Fruit fly (Drosophila melanogaster) whole organism, embryonic: Measurements from ENCODE around the gene Epp.
A peak's percentile ranks its signal among the peaks of the same experiment; 100 is the strongest.

ENCODE experiments used
- BEAF-32 ChIP-seq: fragments of 200-800 bp; sonication (Bioruptor generic); optimal IDR thresholded peaks from 3 replicates; lab custom pipeline; 2017; ENCODE audit warnings: missing biosample characterization, missing genetic modification characterization, mild to moderate bottlenecking, moderate library complexity, missing genetic modification reagents
- Bdp1 ChIP-seq: fragments of 200-800 bp; sonication (Bioruptor generic); optimal IDR thresholded peaks from 3 replicates; lab custom pipeline; 2016; ENCODE audit warnings: missing biosample characterization, missing genetic modification characterization
- CG11695 ChIP-seq: fragments of 200-800 bp; sonication (Bioruptor generic); IDR thresholded peaks from 3 replicates; pipeline ENCODE4 v1.3.6; 2022; ENCODE audit warnings: missing biosample characterization, missing genetic modification characterization
- CG11723 ChIP-seq: fragments of 200-800 bp; sonication (Bioruptor generic); optimal IDR thresholded peaks from 2 replicates; lab custom pipeline; 2017; ENCODE audit warnings: missing biosample characterization, mild to moderate bottlenecking, missing genetic modification characterization
- CG12391 ChIP-seq: fragments of 200-800 bp; sonication (Bioruptor generic); optimal IDR thresholded peaks from 3 replicates; lab custom pipeline; 2018; ENCODE audit warnings: missing biosample characterization, mild to moderate bottlenecking, missing genetic modification characterization, moderate library complexity
- CG14965 ChIP-seq: fragments of 200-800 bp; sonication (Bioruptor generic); optimal IDR thresholded peaks from 2 replicates; lab custom pipeline; 2016; ENCODE audit warnings: missing biosample characterization, missing genetic modification characterization, borderline replicate concordance
- CG15479 ChIP-seq: fragments of 200-800 bp; sonication (Bioruptor generic); optimal IDR thresholded peaks from 3 replicates; lab custom pipeline; 2019; ENCODE audit warnings: missing biosample characterization, mild to moderate bottlenecking, missing genetic modification characterization, moderate library complexity
- CG1647 ChIP-seq: fragments of 200-800 bp; sonication (Bioruptor generic); optimal IDR thresholded peaks from 3 replicates; lab custom pipeline; 2016; ENCODE audit warnings: missing biosample characterization, missing genetic modification characterization
- CG17186 ChIP-seq: fragments of 200-800 bp; sonication (Bioruptor generic); optimal IDR thresholded peaks from 3 replicates; lab custom pipeline; 2017; ENCODE audit warnings: missing biosample characterization, missing genetic modification reagents, missing genetic modification characterization
- CG17829 ChIP-seq: fragments of 200-800 bp; optimal IDR thresholded peaks from 2 replicates; lab custom pipeline; 2019; ENCODE audit warnings: missing biosample characterization, mild to moderate bottlenecking, missing genetic modification characterization, moderate library complexity
- CG1832 ChIP-seq: fragments of 200-800 bp; sonication (Bioruptor generic); optimal IDR thresholded peaks from 2 replicates; lab custom pipeline; 2017; ENCODE audit warnings: missing biosample characterization, mild to moderate bottlenecking, missing genetic modification characterization, inconsistent platforms
- CG2712 ChIP-seq: fragments of 200-800 bp; optimal IDR thresholded peaks from 3 replicates; lab custom pipeline; 2019; ENCODE audit warnings: missing biosample characterization, mild to moderate bottlenecking, missing genetic modification characterization, moderate library complexity
- CG3065 ChIP-seq: fragments of 200-800 bp; sonication (Bioruptor generic); optimal IDR thresholded peaks from 2 replicates; lab custom pipeline; 2016; ENCODE audit warnings: missing biosample characterization, missing genetic modification characterization
- CG31388 ChIP-seq: fragments of 200-800 bp; sonication (Bioruptor generic); optimal IDR thresholded peaks from 2 replicates; lab custom pipeline; 2016; ENCODE audit warnings: missing biosample characterization, missing genetic modification characterization
- CG31441 ChIP-seq: fragments of 200-800 bp; sonication (Bioruptor generic); IDR thresholded peaks from 2 replicates; pipeline ENCODE4 v1.3.6; 2022; ENCODE audit warnings: missing biosample characterization, missing genetic modification characterization
- CG33213 ChIP-seq: fragments of 200-800 bp; sonication (Bioruptor generic); optimal IDR thresholded peaks from 3 replicates; lab custom pipeline; 2016; ENCODE audit warnings: missing biosample characterization, missing genetic modification characterization
- CG34422 ChIP-seq: fragments of 200-800 bp; sonication (Bioruptor generic); IDR thresholded peaks from 3 replicates; pipeline ENCODE4 v1.3.6; 2022; ENCODE audit warnings: missing biosample characterization, missing genetic modification characterization
- CG3995 ChIP-seq: fragments of 200-800 bp; sonication (Bioruptor generic); optimal IDR thresholded peaks from 3 replicates; lab custom pipeline; 2016; ENCODE audit warnings: missing biosample characterization, missing genetic modification characterization
- CG6272 ChIP-seq: fragments of 200-800 bp; sonication (Bioruptor generic); IDR thresholded peaks from 2 replicates; pipeline ENCODE4 v1.3.6; 2022; ENCODE audit warnings: missing biosample characterization, missing genetic modification characterization
- CG6689 ChIP-seq: fragments of 200-800 bp; sonication (Bioruptor generic); IDR thresholded peaks from 2 replicates; pipeline ENCODE4 v1.3.6; 2022; ENCODE audit warnings: missing biosample characterization, missing genetic modification characterization
- Deaf1 ChIP-seq: fragments of 200-800 bp; optimal IDR thresholded peaks from 3 replicates; lab custom pipeline; 2019; ENCODE audit warnings: missing biosample characterization, mild to moderate bottlenecking, missing genetic modification characterization, moderate library complexity
- Drgx ChIP-seq: fragments of 200-800 bp; sonication (Bioruptor generic); IDR thresholded peaks from 2 replicates; pipeline ENCODE4 v1.3.6; 2022; ENCODE audit warnings: missing biosample characterization, missing genetic modification characterization
- HLH54F ChIP-seq: fragments of 200-800 bp; sonication (Bioruptor generic); optimal IDR thresholded peaks from 3 replicates; lab custom pipeline; 2016; ENCODE audit warnings: missing biosample characterization, missing genetic modification characterization
- Lhr ChIP-seq: fragments of 200-800 bp; sonication (Bioruptor generic); optimal IDR thresholded peaks from 3 replicates; lab custom pipeline; 2017; ENCODE audit warnings: mild to moderate bottlenecking, missing biosample characterization, missing genetic modification reagents, missing genetic modification characterization
- Max ChIP-seq: fragments of 200-800 bp; sonication (Bioruptor generic); optimal IDR thresholded peaks from 2 replicates; lab custom pipeline; 2016; ENCODE audit warnings: missing biosample characterization, mild to moderate bottlenecking, missing genetic modification characterization
- Nf-YA ChIP-seq: fragments of 200-800 bp; sonication (Bioruptor generic); IDR thresholded peaks from 2 replicates; pipeline ENCODE4 v1.3.6; 2022; ENCODE audit warnings: missing biosample characterization, missing genetic modification characterization
- NfI ChIP-seq: fragments of 200-800 bp; sonication (Bioruptor generic); optimal IDR thresholded peaks from 3 replicates; lab custom pipeline; 2018; ENCODE audit warnings: missing biosample characterization, mild to moderate bottlenecking, missing genetic modification characterization, moderate library complexity
- Oli ChIP-seq: fragments of 200-800 bp; sonication (Bioruptor generic); optimal IDR thresholded peaks from 2 replicates; lab custom pipeline; 2018; ENCODE audit warnings: missing biosample characterization, mild to moderate bottlenecking, missing genetic modification characterization, moderate library complexity
- az2 ChIP-seq: fragments of 200-800 bp; sonication (Bioruptor generic); optimal IDR thresholded peaks from 3 replicates; lab custom pipeline; 2016; ENCODE audit warnings: missing biosample characterization, missing genetic modification characterization
- bbx ChIP-seq: fragments of 200-800 bp; sonication (Bioruptor generic); IDR thresholded peaks from 2 replicates; pipeline ENCODE4 v1.3.6; 2022; ENCODE audit warnings: missing biosample characterization, missing genetic modification characterization; ENCODE audit not compliant: partially characterized antibody
- bsh ChIP-seq, 2 experiments: fragments of 200-800 bp; sonication (Bioruptor generic); optimal IDR thresholded peaks; 2 replicates each; lab custom pipeline; 2017 to 2018; ENCODE audit warnings: mild to moderate bottlenecking in 2 of 2, missing biosample characterization in 2 of 2, missing genetic modification characterization in 2 of 2, moderate library complexity in 1 of 2
- cg ChIP-seq: fragments of 200-800 bp; sonication (Bioruptor generic); optimal IDR thresholded peaks from 3 replicates; lab custom pipeline; 2019; ENCODE audit warnings: missing biosample characterization, mild to moderate bottlenecking, missing genetic modification characterization, moderate library complexity
- disco-r ChIP-seq: fragments of 200-800 bp; sonication (Bioruptor generic); optimal IDR thresholded peaks from 2 replicates; lab custom pipeline; 2016; ENCODE audit warnings: missing biosample characterization, missing genetic modification characterization
- dpn ChIP-seq, 2 experiments: fragments of 200-800 bp; sonication (Bioruptor generic); optimal IDR thresholded peaks; 3 replicates each; lab custom pipeline; 2016; ENCODE audit warnings: missing biosample characterization in 2 of 2, missing genetic modification characterization in 2 of 2
- ems ChIP-seq: fragments of 200-800 bp; sonication (Bioruptor generic); optimal IDR thresholded peaks from 3 replicates; lab custom pipeline; 2016; ENCODE audit warnings: missing biosample characterization, missing genetic modification characterization
- esg ChIP-seq: fragments of 200-800 bp; sonication (Bioruptor generic); conservative IDR thresholded peaks from 2 replicates; pipeline ENCODE4 v1.3.6; 2022; ENCODE audit warnings: missing biosample characterization, missing genetic modification characterization
- eyg ChIP-seq: fragments of 200-800 bp; sonication (Bioruptor generic); optimal IDR thresholded peaks from 3 replicates; lab custom pipeline; 2016; ENCODE audit warnings: missing biosample characterization, missing genetic modification characterization
- ftz-f1 ChIP-seq: fragments of 200-800 bp; sonication (Bioruptor generic); optimal IDR thresholded peaks from 2 replicates; lab custom pipeline; 2016; ENCODE audit warnings: missing biosample characterization, missing genetic modification characterization
- grau ChIP-seq: fragments of 200-800 bp; optimal IDR thresholded peaks from 3 replicates; lab custom pipeline; 2019; ENCODE audit warnings: missing biosample characterization, mild to moderate bottlenecking, missing genetic modification characterization, moderate library complexity
- h ChIP-seq: fragments of >200 bp; optimal IDR thresholded peaks from 2 replicates; lab custom pipeline; 2017
- hb ChIP-seq: fragments of 200-800 bp; sonication (Bioruptor generic); IDR thresholded peaks from 3 replicates; pipeline ENCODE4 v1.3.6; 2022; ENCODE audit warnings: missing biosample characterization, missing genetic modification characterization; ENCODE audit not compliant: partially characterized antibody
- her ChIP-seq: fragments of 200-800 bp; sonication (Bioruptor generic); optimal IDR thresholded peaks from 2 replicates; lab custom pipeline; 2016; ENCODE audit warnings: missing biosample characterization, missing genetic modification characterization
- nerfin-2 ChIP-seq: fragments of 200-800 bp; sonication (Bioruptor generic); IDR thresholded peaks from 2 replicates; pipeline ENCODE4 v1.3.6; 2022; ENCODE audit warnings: missing biosample characterization, missing genetic modification characterization; ENCODE audit not compliant: partially characterized antibody
- nmo ChIP-seq: fragments of 200-800 bp; sonication (Bioruptor generic); optimal IDR thresholded peaks from 2 replicates; lab custom pipeline; 2018; ENCODE audit warnings: missing biosample characterization, mild to moderate bottlenecking, missing genetic modification characterization, moderate library complexity
- run ChIP-seq: fragments of 200-800 bp; sonication (Bioruptor generic); optimal IDR thresholded peaks from 3 replicates; lab custom pipeline; 2018; ENCODE audit warnings: missing biosample characterization, mild to moderate bottlenecking, missing genetic modification characterization
- shn ChIP-seq: fragments of 200-800 bp; sonication (Bioruptor generic); optimal IDR thresholded peaks from 3 replicates; lab custom pipeline; 2016; ENCODE audit warnings: missing biosample characterization, missing genetic modification characterization
- trem ChIP-seq: fragments of 200-800 bp; optimal IDR thresholded peaks from 3 replicates; lab custom pipeline; 2019; ENCODE audit warnings: missing biosample characterization, mild to moderate bottlenecking, missing genetic modification characterization, moderate library complexity
- wor ChIP-seq: fragments of 200-800 bp; sonication (Bioruptor generic); IDR thresholded peaks from 2 replicates; pipeline ENCODE4 v1.3.6; 2022; ENCODE audit warnings: missing biosample characterization, missing genetic modification characterization

The Epp gene

dm6 chr3R:23992823-23993797 lies at the start of gene Epp, which contains the start of gene Rab7 (continued):
- TF ChIP-seq Max (GFP tag; lab: Kevin White, UChicago) (peak; percentile 1), Bdp1 (GFP tag; lab: Kevin White, UChicago) (no peak), ems (peak; percentile 68), CG33213 (GFP tag; lab: Kevin White, UChicago) (peak; percentile 51), nmo (GFP tag; lab: Kevin White, UChicago) (peak; percentile 59), h (lab: Kevin White, UChicago) (no peak), eyg (GFP tag; lab: Kevin White, UChicago) (peak; percentile 54), Drgx (GFP tag; lab: Robert Waterston, UW) (no peak; the same call in 1 of the 2 replicates), CG31388 (GFP tag; lab: Kevin White, UChicago) (no peak), CG1647 (GFP tag; lab: Kevin White, UChicago) (peak; percentile 24), shn (peak; percentile 43), CG11723 (GFP tag; lab: Kevin White, UChicago) (no peak), grau (tag; lab: Kevin White, UChicago) (peak; percentile 22), CG2712 (tag; lab: Kevin White, UChicago) (peak; percentile 43), CG6272 (GFP tag; lab: Robert Waterston, UW) (0 out of 2 replicates have a peak, but pooled peaks have one; percentile 9), CG11695 (no peak), hb (GFP tag; lab: Robert Waterston, UW) (peak; percentile 86), her (GFP tag; lab: Kevin White, UChicago) (peak; percentile 59), Deaf1 (tag; lab: Kevin White, UChicago) (no peak), trem (tag; lab: Kevin White, UChicago) (peak; percentile 54), CG17186 (GFP tag; lab: Kevin White, UChicago) (peak; percentile 88), Nf-YA (GFP tag; lab: Robert Waterston, UW) (no peak), Oli (tag; lab: Kevin White, UChicago) (no peak), dpn (GFP tag; optimal IDR thresholded peaks at IDR 0.05; lab: Kevin White, UChicago) (peak; percentile 53 to 67), CG3995 (peak; percentile 53), az2 (GFP tag; lab: Kevin White, UChicago) (no peak), CG6689 (GFP tag; lab: Robert Waterston, UW) (no peak), CG17829 (peak; percentile 36), CG1832 (GFP tag; lab: Kevin White, UChicago) (no peak), CG15479 (GFP tag; lab: Kevin White, UChicago) (no peak), CG3065 (GFP tag; lab: Kevin White, UChicago) (no peak), ftz-f1 (no peak), esg (GFP tag; lab: Robert Waterston, UW) (no peak), Lhr (GFP tag; lab: Kevin White, UChicago) (peak; percentile 2), NfI (GFP tag; lab: Kevin White, UChicago) (peak; percentile 51), CG31441 (GFP tag; lab: Robert Waterston, UW) (no peak; the same call in 1 of the 2 replicates), bsh (GFP tag; optimal IDR thresholded peaks at IDR 0.05; lab: Kevin White, UChicago) (peak in 1 of 2 experiments; percentile 24), HLH54F (GFP tag; lab: Kevin White, UChicago) (peak; percentile 64), run (tag; lab: Kevin White, UChicago) (no peak), nerfin-2 (GFP tag; lab: Robert Waterston, UW) (peak; percentile 72), wor (no peak), disco-r (GFP tag; lab: Kevin White, UChicago) (no peak), bbx (GFP tag; lab: Robert Waterston, UW) (peak; percentile 95), BEAF-32 (GFP tag; lab: Kevin White, UChicago) (peak; percentile 94), cg (GFP tag; lab: Kevin White, UChicago) (peak; percentile 96), CG14965 (no peak), CG12391 (tag; lab: Kevin White, UChicago) (peak; percentile 40), CG34422 (GFP tag; lab: Robert Waterston, UW) (peak; percentile 76; the same call in 2 of the 3 replicates)
